Fruit fly (Drosophila melanogaster) whole organism, embryonic: Measurements from ENCODE around the gene Syx5.

Source experiments
- Atf3 ChIP-seq: fragments of 200-800 bp; sonication (Bioruptor generic); optimal IDR thresholded peaks from 3 replicates; lab custom pipeline; 2016; ENCODE audit warnings: missing biosample characterization, missing genetic modification characterization
- Bdp1 ChIP-seq: fragments of 200-800 bp; sonication (Bioruptor generic); optimal IDR thresholded peaks from 3 replicates; lab custom pipeline; 2016; ENCODE audit warnings: missing biosample characterization, missing genetic modification characterization
- CG10565 ChIP-seq: fragments of 200-800 bp; sonication (Bioruptor generic); optimal IDR thresholded peaks from 3 replicates; lab custom pipeline; 2016; ENCODE audit warnings: missing biosample characterization, mild to moderate bottlenecking, missing genetic modification characterization
- CG10979 ChIP-seq: fragments of 200-800 bp; sonication (Bioruptor generic); optimal IDR thresholded peaks from 2 replicates; lab custom pipeline; 2018; ENCODE audit warnings: missing biosample characterization, mild to moderate bottlenecking, missing genetic modification characterization, moderate library complexity
- CG11560 ChIP-seq: fragments of 200-800 bp; sonication (Bioruptor generic); IDR thresholded peaks from 3 replicates; pipeline ENCODE4 v1.3.6; 2022; ENCODE audit warnings: missing biosample characterization, missing genetic modification characterization
- CG12104 ChIP-seq: fragments of 200-800 bp; sonication (Bioruptor generic); optimal IDR thresholded peaks from 3 replicates; lab custom pipeline; 2016; ENCODE audit warnings: missing biosample characterization, missing genetic modification characterization
- CG12391 ChIP-seq: fragments of 200-800 bp; sonication (Bioruptor generic); optimal IDR thresholded peaks from 3 replicates; lab custom pipeline; 2018; ENCODE audit warnings: missing biosample characterization, mild to moderate bottlenecking, missing genetic modification characterization, moderate library complexity
- CG12659 ChIP-seq: fragments of 200-800 bp; sonication (Bioruptor generic); optimal IDR thresholded peaks from 3 replicates; lab custom pipeline; 2017; ENCODE audit warnings: mild to moderate bottlenecking, missing biosample characterization, missing genetic modification reagents, missing genetic modification characterization
- CG12744 ChIP-seq: fragments of 200-800 bp; sonication (Bioruptor generic); optimal IDR thresholded peaks from 2 replicates; lab custom pipeline; 2016; ENCODE audit warnings: missing biosample characterization, missing genetic modification characterization
- CG1647 ChIP-seq: fragments of 200-800 bp; sonication (Bioruptor generic); optimal IDR thresholded peaks from 3 replicates; lab custom pipeline; 2016; ENCODE audit warnings: missing biosample characterization, missing genetic modification characterization
- CG17802 ChIP-seq: fragments of 200-800 bp; sonication (Bioruptor generic); optimal IDR thresholded peaks from 2 replicates; lab custom pipeline; 2018; ENCODE audit warnings: missing biosample characterization, mild to moderate bottlenecking, missing genetic modification characterization, moderate library complexity
- CG1792 ChIP-seq: fragments of 200-800 bp; sonication (Bioruptor generic); optimal IDR thresholded peaks from 2 replicates; lab custom pipeline; 2016; ENCODE audit warnings: missing biosample characterization, missing genetic modification characterization
- CG18619 ChIP-seq: fragments of 200-800 bp; sonication (Bioruptor generic); optimal IDR thresholded peaks from 3 replicates; lab custom pipeline; 2017; ENCODE audit warnings: missing biosample characterization, mild to moderate bottlenecking, missing genetic modification characterization
- CG2202 ChIP-seq: fragments of 200-800 bp; sonication (Bioruptor generic); optimal IDR thresholded peaks from 2 replicates; lab custom pipeline; 2018; ENCODE audit warnings: missing biosample characterization, mild to moderate bottlenecking, missing genetic modification characterization
- CG3163 ChIP-seq: fragments of 200-800 bp; sonication (Bioruptor generic); optimal IDR thresholded peaks from 3 replicates; lab custom pipeline; 2016; ENCODE audit warnings: missing biosample characterization, missing genetic modification characterization
- CG4617 ChIP-seq: fragments of 200-800 bp; sonication (Bioruptor generic); optimal IDR thresholded peaks from 3 replicates; lab custom pipeline; 2016; ENCODE audit warnings: missing biosample characterization, missing genetic modification characterization, borderline replicate concordance
- CG5245 ChIP-seq: fragments of 200-800 bp; sonication (Bioruptor generic); optimal IDR thresholded peaks from 3 replicates; lab custom pipeline; 2016; ENCODE audit warnings: missing biosample characterization, missing genetic modification characterization
- CG6791 ChIP-seq: fragments of 200-800 bp; sonication (Bioruptor generic); IDR thresholded peaks from 3 replicates; pipeline ENCODE4 v1.3.6; 2022; ENCODE audit warnings: missing biosample characterization, missing genetic modification characterization; ENCODE audit not compliant: partially characterized antibody
- CG7928 ChIP-seq: fragments of 200-800 bp; sonication (Bioruptor generic); optimal IDR thresholded peaks from 2 replicates; lab custom pipeline; 2017; ENCODE audit warnings: missing biosample characterization, mild to moderate bottlenecking, missing genetic modification characterization
- Ets65A ChIP-seq: fragments of 200-800 bp; sonication (Bioruptor generic); peaks from one replicate; lab custom pipeline; 2016; ENCODE audit warnings: missing biosample characterization, missing genetic modification characterization
- Ets97D ChIP-seq: fragments of 200-800 bp; sonication (Bioruptor generic); optimal IDR thresholded peaks from 3 replicates; lab custom pipeline; 2016; ENCODE audit warnings: missing biosample characterization, missing genetic modification characterization
- Fer3 ChIP-seq: fragments of 200-800 bp; sonication (Bioruptor generic); optimal IDR thresholded peaks from 2 replicates; lab custom pipeline; 2018; ENCODE audit warnings: missing biosample characterization, mild to moderate bottlenecking, missing genetic modification characterization, moderate library complexity
- H15 ChIP-seq: fragments of 200-800 bp; sonication (Bioruptor generic); IDR thresholded peaks from 3 replicates; pipeline ENCODE4 v1.3.6; 2022; ENCODE audit warnings: missing biosample characterization, missing genetic modification characterization
- Hr51 ChIP-seq, 2 experiments: fragments of 200-800 bp; sonication (Bioruptor generic); optimal IDR thresholded peaks; 2 replicates in 1 of 2; 3 replicates in 1 of 2; lab custom pipeline; 2016 to 2018; ENCODE audit warnings: missing biosample characterization in 2 of 2, missing genetic modification characterization in 2 of 2, mild to moderate bottlenecking in 1 of 2, moderate library complexity in 1 of 2
- Mad ChIP-seq: fragments of 200-800 bp; sonication (Bioruptor generic); optimal IDR thresholded peaks from 2 replicates; lab custom pipeline; 2016; ENCODE audit warnings: missing biosample characterization, missing genetic modification characterization
- Nf-YA ChIP-seq: fragments of 200-800 bp; sonication (Bioruptor generic); IDR thresholded peaks from 2 replicates; pipeline ENCODE4 v1.3.6; 2022; ENCODE audit warnings: missing biosample characterization, missing genetic modification characterization
- Nf-YC ChIP-seq: fragments of 200-800 bp; optimal IDR thresholded peaks from 3 replicates; lab custom pipeline; 2019; ENCODE audit warnings: missing biosample characterization, mild to moderate bottlenecking, missing genetic modification characterization, moderate library complexity
- Scr ChIP-seq: fragments of 200-800 bp; sonication (Bioruptor generic); IDR thresholded peaks from 2 replicates; pipeline ENCODE4 v1.3.6; 2022; ENCODE audit warnings: missing biosample characterization, missing genetic modification characterization; ENCODE audit not compliant: partially characterized antibody
- Spps ChIP-seq: fragments of 200-800 bp; sonication (Bioruptor generic); optimal IDR thresholded peaks from 2 replicates; lab custom pipeline; 2018; ENCODE audit warnings: missing biosample characterization, mild to moderate bottlenecking, missing genetic modification characterization
- abd-A ChIP-seq: fragments of 200-800 bp; sonication (Bioruptor generic); optimal IDR thresholded peaks from 3 replicates; lab custom pipeline; 2019; ENCODE audit warnings: missing biosample characterization, mild to moderate bottlenecking, missing genetic modification characterization, moderate library complexity
- corto ChIP-seq: fragments of 200-800 bp; sonication (Bioruptor generic); optimal IDR thresholded peaks from 2 replicates; lab custom pipeline; 2016; ENCODE audit warnings: missing biosample characterization, mild to moderate bottlenecking, missing genetic modification characterization, moderate library complexity
- crc ChIP-seq: fragments of 200-800 bp; sonication (Bioruptor generic); optimal IDR thresholded peaks from 2 replicates; lab custom pipeline; 2016; ENCODE audit warnings: missing biosample characterization, missing genetic modification characterization
- da ChIP-seq: fragments of 200-800 bp; sonication (Bioruptor generic); optimal IDR thresholded peaks from 2 replicates; lab custom pipeline; 2016; ENCODE audit warnings: missing biosample characterization, missing genetic modification characterization
- dati ChIP-seq: fragments of 200-800 bp; sonication (Bioruptor generic); IDR thresholded peaks from 2 replicates; pipeline ENCODE4 v1.3.6; 2022; ENCODE audit warnings: missing biosample characterization, missing genetic modification characterization
- dm ChIP-seq: fragments of 200-800 bp; sonication (Bioruptor generic); optimal IDR thresholded peaks from 3 replicates; lab custom pipeline; 2016; ENCODE audit warnings: missing biosample characterization, missing genetic modification characterization
- eve ChIP-seq, 2 experiments: fragments of >200 bp; optimal IDR thresholded peaks; 2 replicates each; lab custom pipeline; 2017; ENCODE audit warnings: missing biosample characterization in 2 of 2, missing genetic modification characterization in 2 of 2
- ewg ChIP-seq: fragments of 200-800 bp; sonication (Bioruptor generic); optimal IDR thresholded peaks from 3 replicates; lab custom pipeline; 2017; ENCODE audit warnings: mild to moderate bottlenecking, missing biosample characterization, missing genetic modification reagents, missing genetic modification characterization
- eyg ChIP-seq: fragments of 200-800 bp; sonication (Bioruptor generic); optimal IDR thresholded peaks from 3 replicates; lab custom pipeline; 2016; ENCODE audit warnings: missing biosample characterization, missing genetic modification characterization
- gt ChIP-seq: fragments of 200-800 bp; sonication (Bioruptor generic); IDR thresholded peaks from 2 replicates; pipeline ENCODE4 v1.3.6; 2022; ENCODE audit warnings: missing biosample characterization, missing genetic modification characterization
- hb ChIP-seq: fragments of 200-800 bp; sonication (Bioruptor generic); IDR thresholded peaks from 3 replicates; pipeline ENCODE4 v1.3.6; 2022; ENCODE audit warnings: missing biosample characterization, missing genetic modification characterization; ENCODE audit not compliant: partially characterized antibody
- ind ChIP-seq: fragments of 200-800 bp; sonication (Bioruptor generic); optimal IDR thresholded peaks from 3 replicates; lab custom pipeline; 2016; ENCODE audit warnings: missing biosample characterization, missing genetic modification characterization
- pho ChIP-seq: fragments of 200-800 bp; sonication (Bioruptor generic); optimal IDR thresholded peaks from 2 replicates; lab custom pipeline; 2016; ENCODE audit warnings: missing biosample characterization, missing genetic modification characterization
- phol ChIP-seq: fragments of 200-800 bp; sonication (Bioruptor generic); optimal IDR thresholded peaks from 3 replicates; lab custom pipeline; 2018; ENCODE audit warnings: missing biosample characterization, mild to moderate bottlenecking, missing genetic modification characterization, moderate library complexity
- run ChIP-seq: fragments of 200-800 bp; sonication (Bioruptor generic); optimal IDR thresholded peaks from 3 replicates; lab custom pipeline; 2018; ENCODE audit warnings: missing biosample characterization, mild to moderate bottlenecking, missing genetic modification characterization
- salm ChIP-seq: fragments of 200-800 bp; sonication (Bioruptor generic); optimal IDR thresholded peaks from 2 replicates; lab custom pipeline; 2018; ENCODE audit warnings: missing biosample characterization, mild to moderate bottlenecking, missing genetic modification characterization
- sisA ChIP-seq: fragments of 200-800 bp; sonication (Bioruptor generic); IDR thresholded peaks from 2 replicates; pipeline ENCODE4 v1.3.6; 2022; ENCODE audit warnings: missing biosample characterization, missing genetic modification characterization
- slbo ChIP-seq: fragments of 200-800 bp; sonication (Bioruptor generic); IDR thresholded peaks from 2 replicates; pipeline ENCODE4 v1.3.6; 2022; ENCODE audit warnings: missing biosample characterization, missing genetic modification characterization
- slou ChIP-seq: fragments of 200-800 bp; sonication (Bioruptor generic); optimal IDR thresholded peaks from 3 replicates; lab custom pipeline; 2016; ENCODE audit warnings: missing biosample characterization, missing genetic modification characterization
- slp2 ChIP-seq: fragments of 200-800 bp; sonication (Bioruptor generic); optimal IDR thresholded peaks from 2 replicates; lab custom pipeline; 2016; ENCODE audit warnings: missing biosample characterization, missing genetic modification characterization
- sr ChIP-seq: fragments of 200-800 bp; sonication (Bioruptor generic); IDR thresholded peaks from 3 replicates; pipeline ENCODE4 v1.3.6; 2022; ENCODE audit warnings: missing biosample characterization, missing genetic modification characterization
- tll ChIP-seq, 2 experiments: fragments of 200-800 bp in 1 of 2; fragments of >200 bp in 1 of 2; sonication (Bioruptor generic) in 1 of 2; optimal IDR thresholded peaks; 2 replicates each; lab custom pipeline; 2017 to 2019; ENCODE audit warnings: missing biosample characterization in 2 of 2, missing genetic modification characterization in 2 of 2, mild to moderate bottlenecking in 1 of 2, moderate library complexity in 1 of 2
- trh ChIP-seq: fragments of 200-800 bp; sonication (Bioruptor generic); optimal IDR thresholded peaks from 2 replicates; lab custom pipeline; 2016; ENCODE audit warnings: missing biosample characterization, missing genetic modification characterization

Syx5 gene

dm6 chr2L:16272730-16273129 is 34.4 kb upstream of the Syx5 start (continued):
- TF ChIP-seq Ets97D (GFP tag; lab: Kevin White, UChicago), result no peak
- no peak for TF ChIP-seq CG17802 (tag; lab: Kevin White, UChicago)
- TF ChIP-seq Spps, result no peak
- TF ChIP-seq crc (GFP tag; lab: Kevin White, UChicago), result no peak
- 0 out of 2 replicates have a peak, but pooled peaks have one; percentile 14 for TF ChIP-seq slbo (GFP tag; lab: Robert Waterston, UW)
- TF ChIP-seq slou (GFP tag; lab: Kevin White, UChicago), result no peak
- TF ChIP-seq eyg (GFP tag; lab: Kevin White, UChicago), result peak; percentile 1
- TF ChIP-seq salm (tag; lab: Kevin White, UChicago), result no peak
- TF ChIP-seq CG10565 (GFP tag; lab: Kevin White, UChicago), result no peak
- no peak for TF ChIP-seq CG1792
- no peak for TF ChIP-seq CG12104
- TF ChIP-seq CG11560, result no peak
- no peak for TF ChIP-seq da (GFP tag; lab: Kevin White, UChicago)
- TF ChIP-seq CG4617 (GFP tag; lab: Kevin White, UChicago), result no peak
- no peak for TF ChIP-seq H15 (GFP tag; lab: Robert Waterston, UW)
- no peak for TF ChIP-seq CG12391 (tag; lab: Kevin White, UChicago)
- no peak for TF ChIP-seq CG1647 (GFP tag; lab: Kevin White, UChicago)
- peak; percentile 31 for TF ChIP-seq CG18619 (GFP tag; lab: Kevin White, UChicago)
- no peak; the same call in 2 of the 3 replicates for TF ChIP-seq sr (GFP tag; lab: Robert Waterston, UW)
- no peak for TF ChIP-seq sisA (GFP tag; lab: Robert Waterston, UW)
- TF ChIP-seq hb (GFP tag; lab: Robert Waterston, UW), result no peak
- TF ChIP-seq CG5245 (GFP tag; lab: Kevin White, UChicago), result no peak
- no peak for TF ChIP-seq Nf-YA
- no peak for TF ChIP-seq tll (GFP tag; optimal IDR thresholded peaks at IDR 0.05; lab: Kevin White, UChicago)
- TF ChIP-seq run, result no peak
- no peak for TF ChIP-seq CG12744 (GFP tag; lab: Kevin White, UChicago)
- no peak for TF ChIP-seq Atf3
- no peak for TF ChIP-seq CG7928
- TF ChIP-seq CG2202 (tag; lab: Kevin White, UChicago), result peak; percentile 17
- TF ChIP-seq CG6791, result no peak
- TF ChIP-seq CG10979 (tag; lab: Kevin White, UChicago), result no peak
- TF ChIP-seq Hr51 (GFP tag; optimal IDR thresholded peaks at IDR 0.05; lab: Kevin White, UChicago), result no peak
- TF ChIP-seq ewg (GFP tag; lab: Kevin White, UChicago), result no peak
- no peak for TF ChIP-seq Scr (GFP tag; lab: Robert Waterston, UW)
- no peak for TF ChIP-seq phol (tag; lab: Kevin White, UChicago)
- TF ChIP-seq Fer3, result peak; percentile 8
- TF ChIP-seq eve (GFP tag; optimal IDR thresholded peaks at IDR 0.05; lab: Kevin White, UChicago), result no peak
- no peak for TF ChIP-seq Bdp1
- TF ChIP-seq Ets65A (GFP tag; lab: Kevin White, UChicago), result no peak
- no peak for TF ChIP-seq corto (GFP tag; lab: Kevin White, UChicago)
- TF ChIP-seq abd-A (tag; lab: Kevin White, UChicago), result peak; percentile 51
- TF ChIP-seq CG12659 (GFP tag; lab: Kevin White, UChicago), result peak; percentile 9
- no peak for TF ChIP-seq Nf-YC (tag; lab: Kevin White, UChicago)
- TF ChIP-seq Mad (GFP tag; lab: Kevin White, UChicago), result no peak
- TF ChIP-seq dati (GFP tag; lab: Robert Waterston, UW), result no peak
- no peak for TF ChIP-seq slp2 (GFP tag; lab: Kevin White, UChicago)
- TF ChIP-seq dm (GFP tag; lab: Kevin White, UChicago), result no peak
- no peak for TF ChIP-seq gt (GFP tag; lab: Robert Waterston, UW)
- no peak for TF ChIP-seq CG3163 (GFP tag; lab: Kevin White, UChicago)
- TF ChIP-seq ind (GFP tag; lab: Kevin White, UChicago), result no peak
- TF ChIP-seq trh (GFP tag; lab: Kevin White, UChicago), result no peak
- no peak for TF ChIP-seq pho
